ENCODE assay signal across 5 worm cellular contexts in genomic region chrIV:13297746-13298145, ce11.
TF ChIP-seq lines count a peak whose summit lies in the region.

Gene Y67H2A.2, minus strand, starts transcription at chrIV:13297819.
Gene micu-1, plus strand, starts transcription at chrIV:13297926.

TF ChIP-seq in whole organism, L1 larva, 84 proteins besides CTCF, POLR2A, EP300 and RAD21 (continues in another document):
- TF ChIP-seq ceh-88 (GFP tag; IDR thresholded peaks at IDR 0.05; lab: Robert Waterston, UW), result 0 out of 2 replicates have a peak, but pooled peaks have one; percentile 24
- peak; percentile 8 for TF ChIP-seq mef-2 (tag; optimal IDR thresholded peaks at IDR 0.05; lab: Kevin White, UChicago)
- peak; percentile 74 for TF ChIP-seq ceh-8 (GFP tag; optimal IDR thresholded peaks at IDR 0.05; lab: Kevin White, UChicago)
- TF ChIP-seq elt-2 (tag; optimal IDR thresholded peaks at IDR 0.05; lab: Kevin White, UChicago), result peak; percentile 45
- TF ChIP-seq nhr-77 (tag; optimal IDR thresholded peaks at IDR 0.05; lab: Kevin White, UChicago), result peak; percentile 63
- peak; percentile 60 for TF ChIP-seq egl-13 (tag; optimal IDR thresholded peaks at IDR 0.05; lab: Kevin White, UChicago)
- TF ChIP-seq snpc-4 (tag; optimal IDR thresholded peaks at IDR 0.05; lab: Kevin White, UChicago), result peak; percentile 69
- no peak for TF ChIP-seq pqm-1 (tag; optimal IDR thresholded peaks at IDR 0.05; lab: Kevin White, UChicago)
- no peak for TF ChIP-seq efl-3 (GFP tag; optimal IDR thresholded peaks at IDR 0.05; lab: Kevin White, UChicago)
- peak; percentile 62 to 78 (median 77) for TF ChIP-seq dpl-1 (GFP tag; optimal IDR thresholded peaks at IDR 0.05; lab: Kevin White, UChicago)
- TF ChIP-seq zag-1 (tag; optimal IDR thresholded peaks at IDR 0.05; lab: Kevin White, UChicago), result peak; percentile 1
- no peak for TF ChIP-seq unc-98 (GFP tag; IDR thresholded peaks at IDR 0.05; lab: Robert Waterston, UW)
- TF ChIP-seq ama-1 (optimal IDR thresholded peaks at IDR 0.05; lab: Kevin White, UChicago), result peak; percentile 18
- peak; percentile 86 for TF ChIP-seq lin-14 (GFP tag; optimal IDR thresholded peaks at IDR 0.05; lab: Kevin White, UChicago)
- TF ChIP-seq swsn-7 (tag; optimal IDR thresholded peaks at IDR 0.05; lab: Kevin White, UChicago), result peak; percentile 87
- no peak for TF ChIP-seq Y116A8C.19 (tag; optimal IDR thresholded peaks at IDR 0.05; lab: Kevin White, UChicago; ENCODE audit: borderline replicate concordance)
- peak; percentile 85 for TF ChIP-seq lsy-2 (tag; optimal IDR thresholded peaks at IDR 0.05; lab: Kevin White, UChicago)
- TF ChIP-seq isw-1 (GFP tag; IDR thresholded peaks at IDR 0.05; lab: Robert Waterston, UW), result peak; percentile 70

TF ChIP-seq in whole organism, L3 larva, 47 proteins besides CTCF, POLR2A, EP300 and RAD21 (continues in another document):
- TF ChIP-seq ceh-28 (tag; optimal IDR thresholded peaks at IDR 0.05; lab: Kevin White, UChicago) (peak; percentile 29), nfya-1 (tag; optimal IDR thresholded peaks at IDR 0.05; lab: Kevin White, UChicago; ENCODE audit: insufficient read depth) (peak; percentile 80), fos-1 (tag; optimal IDR thresholded peaks at IDR 0.05; lab: Kevin White, UChicago) (no peak), hmg-11 (tag; optimal IDR thresholded peaks at IDR 0.05; lab: Kevin White, UChicago) (peak; percentile 71), snpc-4 (tag; optimal IDR thresholded peaks at IDR 0.05; lab: Kevin White, UChicago) (peak; percentile 58), ztf-4 (tag; optimal IDR thresholded peaks at IDR 0.05; lab: Kevin White, UChicago) (no peak), pqm-1 (tag; optimal IDR thresholded peaks at IDR 0.05; lab: Kevin White, UChicago) (peak; percentile 20), egl-5 (tag; optimal IDR thresholded peaks at IDR 0.05; lab: Kevin White, UChicago) (peak; percentile 68), nhr-23 (tag; optimal IDR thresholded peaks at IDR 0.05; lab: Kevin White, UChicago) (peak; percentile 61), ama-1 (optimal IDR thresholded peaks at IDR 0.05; lab: Kevin White, UChicago) (peak; percentile 15), nhr-43 (tag; optimal IDR thresholded peaks at IDR 0.05; lab: Kevin White, UChicago; ENCODE audit: poor library complexity, severe bottlenecking) (no peak), sea-2 (GFP tag; optimal IDR thresholded peaks at IDR 0.05; lab: Kevin White, UChicago) (no peak), pha-4 (tag; optimal IDR thresholded peaks at IDR 0.05; lab: Kevin White, UChicago) (peak; percentile 64), fkh-10 (GFP tag; optimal IDR thresholded peaks at IDR 0.05; lab: Kevin White, UChicago) (peak; percentile 64), ceh-16 (tag; optimal IDR thresholded peaks at IDR 0.05; lab: Kevin White, UChicago) (no peak), unc-39 (tag; optimal IDR thresholded peaks at IDR 0.05; lab: Kevin White, UChicago) (no peak), nhr-25 (tag; optimal IDR thresholded peaks at IDR 0.05; lab: Kevin White, UChicago) (peak; percentile 60), elt-2 (tag; optimal IDR thresholded peaks at IDR 0.05; lab: Kevin White, UChicago) (peak; percentile 35), lin-39 (tag; optimal IDR thresholded peaks at IDR 0.05; lab: Kevin White, UChicago) (peak; percentile 69)

TF ChIP-seq in whole organism, early embryonic, 17 proteins besides CTCF, POLR2A, EP300 and RAD21:
- TF ChIP-seq tbx-37 (GFP tag; conservative IDR thresholded peaks at IDR 0.05; lab: Robert Waterston, UW), result no peak
- TF ChIP-seq F13C5.2 (tag; optimal IDR thresholded peaks at IDR 0.05; lab: Kevin White, UChicago), result peak; percentile 20
- TF ChIP-seq B0310.2 (tag; optimal IDR thresholded peaks at IDR 0.05; lab: Kevin White, UChicago), result no peak
- TF ChIP-seq flt-1 (GFP tag; IDR thresholded peaks at IDR 0.05; lab: Robert Waterston, UW), result 0 out of 2 replicates have a peak, but pooled peaks have one; percentile 32
- TF ChIP-seq ceh-36 (tag; optimal IDR thresholded peaks at IDR 0.05; lab: Kevin White, UChicago), result no peak

TF ChIP-seq in whole organism, midembryonic, 9 proteins besides CTCF, POLR2A, EP300 and RAD21:
- TF ChIP-seq med-1 (GFP tag; optimal IDR thresholded peaks at IDR 0.05; lab: Kevin White, UChicago; ENCODE audit: insufficient read depth) (no peak), cog-1 (tag; optimal IDR thresholded peaks at IDR 0.05; lab: Kevin White, UChicago) (no peak), ref-1 (GFP tag; conservative IDR thresholded peaks at IDR 0.05; lab: Robert Waterston, UW) (no peak), ztf-29 (GFP tag; IDR thresholded peaks at IDR 0.05; lab: Robert Waterston, UW) (no peak), flt-1 (GFP tag; IDR thresholded peaks at IDR 0.05; lab: Robert Waterston, UW) (no peak), T22C8.4 (GFP tag; IDR thresholded peaks at IDR 0.05; lab: Robert Waterston, UW) (no peak), ztf-23 (GFP tag; IDR thresholded peaks at IDR 0.05; lab: Robert Waterston, UW) (peak; percentile 64; the same call in 1 of the 2 replicates), tab-1 (GFP tag; IDR thresholded peaks at IDR 0.05; lab: Robert Waterston, UW) (peak; percentile 71; the same call in 1 of the 2 replicates)

TF ChIP-seq in whole organism, young adult, 124 proteins besides CTCF, POLR2A, EP300 and RAD21 (continues in another document):
- TF ChIP-seq Y53G8AR.9 (GFP tag; conservative IDR thresholded peaks at IDR 0.05; lab: Robert Waterston, UW) (no peak), attf-6 (GFP tag; IDR thresholded peaks at IDR 0.05; lab: Robert Waterston, UW) (0 out of 2 replicates have a peak, but pooled peaks have one; percentile 40), pha-4 (tag; optimal IDR thresholded peaks at IDR 0.05; lab: Kevin White, UChicago) (no peak), F23B12.7 (tag; optimal IDR thresholded peaks at IDR 0.05; lab: Kevin White, UChicago; ENCODE audit: insufficient read depth) (peak; percentile 3), mcd-1 (GFP tag; IDR thresholded peaks at IDR 0.05; lab: Robert Waterston, UW) (peak; percentile 99), snpc-4 (GFP tag; optimal IDR thresholded peaks at IDR 0.05; lab: Kevin White, UChicago) (no peak), snpc-4 (tag; optimal IDR thresholded peaks at IDR 0.05; lab: Kevin White, UChicago) (peak in 2 of 4 experiments; percentile 30 to 59), hmg-20 (GFP tag; IDR thresholded peaks at IDR 0.05; lab: Robert Waterston, UW) (no peak), C06A6.2 (GFP tag; conservative IDR thresholded peaks at IDR 0.05; lab: Robert Waterston, UW) (no peak), madf-8 (GFP tag; conservative IDR thresholded peaks at IDR 0.05; lab: Robert Waterston, UW) (no peak), lin-35 (GFP tag; optimal IDR thresholded peaks at IDR 0.05; lab: Kevin White, UChicago) (peak in 1 of 3 experiments; percentile 34), ztf-18 (tag; optimal IDR thresholded peaks at IDR 0.05; lab: Kevin White, UChicago) (no peak), snpc-1.3 (tag; optimal IDR thresholded peaks at IDR 0.05; lab: Kevin White, UChicago; ENCODE audit: insufficient read depth) (no peak), ets-4 (GFP tag; optimal IDR thresholded peaks at IDR 0.05; lab: Kevin White, UChicago) (no peak), ztf-6 (GFP tag; IDR thresholded peaks at IDR 0.05; lab: Robert Waterston, UW) (no peak), ztf-22 (GFP tag; optimal IDR thresholded peaks at IDR 0.05; lab: Kevin White, UChicago) (no peak), ceh-58 (GFP tag; IDR thresholded peaks at IDR 0.05; lab: Robert Waterston, UW) (no peak), cebp-1 (GFP tag; IDR thresholded peaks at IDR 0.05; lab: Robert Waterston, UW) (no peak), cebp-1 (tag; optimal IDR thresholded peaks at IDR 0.05; lab: Kevin White, UChicago) (peak; percentile 51), him-1 (tag; optimal IDR thresholded peaks at IDR 0.05; lab: Kevin White, UChicago) (no peak), snpc-3.4 (tag; optimal IDR thresholded peaks at IDR 0.05; lab: Kevin White, UChicago) (peak; percentile 11), dpff-1 (tag; optimal IDR thresholded peaks at IDR 0.05; lab: Kevin White, UChicago) (no peak), unc-130 (GFP tag; optimal IDR thresholded peaks at IDR 0.05; lab: Kevin White, UChicago) (no peak), madf-10 (tag; optimal IDR thresholded peaks at IDR 0.05; lab: Kevin White, UChicago) (peak; percentile 16), dox-1 (GFP tag; IDR thresholded peaks at IDR 0.05; lab: Robert Waterston, UW) (peak; percentile 47), aptf-2 (GFP tag; conservative IDR thresholded peaks at IDR 0.05; lab: Robert Waterston, UW) (no peak), hsf-1 (GFP tag; IDR thresholded peaks at IDR 0.05; lab: Robert Waterston, UW) (no peak), die-1 (tag; optimal IDR thresholded peaks at IDR 0.05; lab: Kevin White, UChicago) (no peak), nhr-80 (tag; optimal IDR thresholded peaks at IDR 0.05; lab: Kevin White, UChicago) (no peak), B0336.3 (GFP tag; IDR thresholded peaks at IDR 0.05; lab: Robert Waterston, UW) (0 out of 2 replicates have a peak, but pooled peaks have one; percentile 33), lin-54 (GFP tag; optimal IDR thresholded peaks at IDR 0.05; lab: Kevin White, UChicago) (peak; percentile 40), tbp1 (GFP tag; optimal IDR thresholded peaks at IDR 0.05; lab: Kevin White, UChicago) (peak; percentile 36), nhr-179 (tag; optimal IDR thresholded peaks at IDR 0.05; lab: Kevin White, UChicago) (no peak), unc-62 (GFP tag; optimal IDR thresholded peaks at IDR 0.05; lab: Kevin White, UChicago) (no peak), mxl-1 (tag; optimal IDR thresholded peaks at IDR 0.05; lab: Kevin White, UChicago) (no peak), nfyb-1 (GFP tag; IDR thresholded peaks at IDR 0.05; lab: Robert Waterston, UW) (peak; percentile 29; the same call in 1 of the 2 replicates), B0261.1 (tag; optimal IDR thresholded peaks at IDR 0.05; lab: Kevin White, UChicago) (no peak), ztf-28 (GFP tag; IDR thresholded peaks at IDR 0.05; lab: Robert Waterston, UW) (no peak), F55B11.4 (tag; optimal IDR thresholded peaks at IDR 0.05; lab: Kevin White, UChicago; ENCODE audit: borderline replicate concordance, insufficient read depth) (no peak), ztf-3 (GFP tag; optimal IDR thresholded peaks at IDR 0.05; lab: Kevin White, UChicago) (no peak), somi-1 (GFP tag; optimal IDR thresholded peaks at IDR 0.05; lab: Kevin White, UChicago) (no peak), pbrm-1 (GFP tag; IDR thresholded peaks at IDR 0.05; lab: Robert Waterston, UW) (peak; percentile 66; the same call in 1 of the 2 replicates), efl-1 (GFP tag; optimal IDR thresholded peaks at IDR 0.05; lab: Kevin White, UChicago) (no peak), athp-1 (tag; optimal IDR thresholded peaks at IDR 0.05; lab: Kevin White, UChicago) (no peak), tbx-9 (tag; optimal IDR thresholded peaks at IDR 0.05; lab: Kevin White, UChicago; ENCODE audit: borderline replicate concordance) (no peak), lsl-1 (GFP tag; optimal IDR thresholded peaks at IDR 0.05; lab: Kevin White, UChicago) (peak; percentile 40)

Comparison
In these comparisons a context has a peak if more than half of its experiments do, and no peak if none do; other contexts are left out.
1. Of the 8 proteins assayed by ChIP-seq in both whole organism, young adult and whole organism, L1 larva: peak only in whole organism, young adult: none; only in whole organism, L1 larva: ama-1, dpl-1, efl-1, nhr-90 and unc-130; in both: none; in neither: 1; mixed calls (peak in some experiments, not most) for 2.